Worm (Caenorhabditis elegans) whole organism, L4 larva: ENCODE data around the gene egl-15.

Experiments used
- F10B5.3 ChIP-seq: sonication (generic microtip); optimal IDR thresholded peaks from 2 replicates; lab custom pipeline; 2016; ENCODE audit warnings: mild to moderate bottlenecking, missing genetic modification characterization, missing compliant biosample characterization
- F37D6.2 ChIP-seq: sonication (generic microtip); optimal IDR thresholded peaks from 2 replicates; lab custom pipeline; 2016; ENCODE audit warnings: mild to moderate bottlenecking, missing genetic modification characterization, missing compliant biosample characterization
- F44E2.7 ChIP-seq: fragments of 200-800 bp; sonication (Bioruptor generic); IDR thresholded peaks from 2 replicates; pipeline ENCODE4 v2.1.2; 2022; ENCODE audit warnings: missing genetic modification characterization, missing compliant biosample characterization
- F49E8.2 ChIP-seq: sonication (generic microtip); optimal IDR thresholded peaks from 2 replicates; lab custom pipeline; 2016; ENCODE audit warnings: missing compliant biosample characterization, mild to moderate bottlenecking, missing genetic modification characterization, borderline replicate concordance
- R02D3.7 ChIP-seq: fragments of 150-350 bp; sonication (generic microtip); optimal IDR thresholded peaks from 3 replicates; lab custom pipeline; 2014; ENCODE audit warnings: missing biosample characterization, missing genetic modification characterization
- T20F7.1 ChIP-seq: fragments of 200-800 bp; sonication (Bioruptor generic); optimal IDR thresholded peaks from 2 replicates; lab custom pipeline; 2018; ENCODE audit warnings: mild to moderate bottlenecking, missing genetic modification characterization, missing compliant biosample characterization
- T26A8.4 ChIP-seq: fragments of 200-800 bp; sonication (Bioruptor generic); IDR thresholded peaks from 2 replicates; pipeline ENCODE4 v1.3.6; 2022; ENCODE audit warnings: missing genetic modification characterization, missing compliant biosample characterization
- Y5F2A.4 ChIP-seq: fragments of 200-800 bp; sonication (Bioruptor generic); optimal IDR thresholded peaks from 2 replicates; lab custom pipeline; 2018; ENCODE audit warnings: mild to moderate bottlenecking, missing genetic modification characterization, missing compliant biosample characterization
- Y75B8A.6 ChIP-seq: fragments of 200-800 bp; sonication (Bioruptor generic); IDR thresholded peaks from 2 replicates; pipeline ENCODE4 v1.3.6; 2022; ENCODE audit warnings: missing genetic modification reagents, missing genetic modification characterization, missing compliant biosample characterization
- ZK546.5 ChIP-seq, 2 experiments: sonication (generic microtip); optimal IDR thresholded peaks; 2 replicates each; lab custom pipeline; 2017; ENCODE audit warnings: missing biosample characterization in 2 of 2, missing genetic modification characterization in 2 of 2
- aha-1 ChIP-seq: fragments of 150-350 bp; peaks from one replicate; lab custom pipeline; 2014; ENCODE audit warnings: missing biosample characterization, missing genetic modification characterization
- ama-1 ChIP-seq: fragments of 150-350 bp; optimal IDR thresholded peaks from 2 replicates; lab custom pipeline; 2014; ENCODE audit warnings: inconsistent platforms, mixed read lengths
- arid-1 ChIP-seq: fragments of 200-800 bp; sonication (Bioruptor generic); conservative IDR thresholded peaks from 2 replicates; pipeline ENCODE4 v1.3.6; 2022; ENCODE audit warnings: missing genetic modification reagents, missing genetic modification characterization, missing compliant biosample characterization
- ceh-20 ChIP-seq: fragments of 200-800 bp; sonication (Bioruptor generic); IDR thresholded peaks from 2 replicates; pipeline ENCODE4 v1.3.6; 2022; ENCODE audit warnings: missing genetic modification reagents, missing genetic modification characterization, missing compliant biosample characterization
- ceh-32 ChIP-seq: sonication (generic microtip); optimal IDR thresholded peaks from 2 replicates; lab custom pipeline; 2016; ENCODE audit warnings: mild to moderate bottlenecking, missing genetic modification characterization, missing compliant biosample characterization; ENCODE audit not compliant: poor library complexity
- ceh-44 ChIP-seq: fragments of 200-800 bp; sonication (Bioruptor generic); IDR thresholded peaks from 2 replicates; pipeline ENCODE4 v1.3.6; 2022; ENCODE audit warnings: missing genetic modification reagents, missing genetic modification characterization, missing compliant biosample characterization
- ceh-82 ChIP-seq: sonication (generic microtip); optimal IDR thresholded peaks from 2 replicates; lab custom pipeline; 2017; ENCODE audit warnings: missing biosample characterization, missing genetic modification characterization
- ctbp-1 ChIP-seq: fragments of 200-800 bp; sonication (Bioruptor generic); IDR thresholded peaks from 2 replicates; pipeline ENCODE4 v1.3.6; 2022; ENCODE audit warnings: missing genetic modification reagents, missing genetic modification characterization, missing compliant biosample characterization
- daf-19 ChIP-seq: fragments of 200-800 bp; sonication (Bioruptor generic); conservative IDR thresholded peaks from 2 replicates; pipeline ENCODE4 v1.3.6; 2022; ENCODE audit warnings: missing genetic modification characterization, missing compliant biosample characterization
- daf-8 ChIP-seq: fragments of 200-800 bp; sonication (Bioruptor generic); IDR thresholded peaks from 2 replicates; pipeline ENCODE4 v1.3.6; 2022; ENCODE audit warnings: missing genetic modification characterization, missing compliant biosample characterization
- dmd-8 ChIP-seq: fragments of 200-800 bp; sonication (Bioruptor generic); IDR thresholded peaks from 2 replicates; pipeline ENCODE4 v1.3.6; 2022; ENCODE audit warnings: missing genetic modification characterization, missing compliant biosample characterization
- dmd-9 ChIP-seq: fragments of 200-800 bp; sonication (Bioruptor generic); IDR thresholded peaks from 2 replicates; pipeline ENCODE4 v1.3.6; 2022; ENCODE audit warnings: missing genetic modification reagents, missing genetic modification characterization, missing compliant biosample characterization
- duxl-1 ChIP-seq: sonication (generic microtip); optimal IDR thresholded peaks from 2 replicates; lab custom pipeline; 2016; ENCODE audit warnings: mild to moderate bottlenecking, missing genetic modification characterization, moderate library complexity, missing compliant biosample characterization; ENCODE audit not compliant: poor library complexity
- dve-1 ChIP-seq: sonication (generic microtip); optimal IDR thresholded peaks from 2 replicates; lab custom pipeline; 2017; ENCODE audit warnings: antibody characterized with exemption, mild to moderate bottlenecking, missing genetic modification characterization, missing compliant biosample characterization; ENCODE audit not compliant: insufficient read depth
- fos-1 ChIP-seq: fragments of 150-350 bp; optimal IDR thresholded peaks from 2 replicates; lab custom pipeline; 2014; ENCODE audit warnings: missing biosample characterization, missing genetic modification characterization
- hif-1 ChIP-seq, 2 experiments: sonication (generic microtip); optimal IDR thresholded peaks; 2 replicates each; lab custom pipeline; 2016 to 2017; ENCODE audit warnings: missing compliant biosample characterization in 2 of 2, missing genetic modification characterization in 2 of 2, missing genetic modification reagents in 2 of 2, missing genotype in 2 of 2, mild to moderate bottlenecking in 1 of 2
- hlh-30 ChIP-seq: sonication (generic microtip); optimal IDR thresholded peaks from 2 replicates; lab custom pipeline; 2017; ENCODE audit warnings: antibody characterized with exemption, mild to moderate bottlenecking, missing genetic modification characterization, missing compliant biosample characterization; ENCODE audit not compliant: insufficient read depth
- lim-7 ChIP-seq: fragments of 200-800 bp; sonication (Bioruptor generic); IDR thresholded peaks from 2 replicates; pipeline ENCODE4 v1.3.6; 2022; ENCODE audit warnings: missing genetic modification characterization, missing compliant biosample characterization
- lin-1 ChIP-seq: fragments of 200-800 bp; sonication (Bioruptor generic); IDR thresholded peaks from 2 replicates; pipeline ENCODE4 v1.3.6; 2022; ENCODE audit warnings: missing genetic modification reagents, missing genetic modification characterization, missing compliant biosample characterization
- lin-13 ChIP-seq: fragments of 150-350 bp; optimal IDR thresholded peaks from 2 replicates; lab custom pipeline; 2014; ENCODE audit warnings: missing biosample characterization, missing genetic modification reagents, missing genetic modification characterization
- lin-15B ChIP-seq: fragments of 150-350 bp; sonication (generic microtip); optimal IDR thresholded peaks from 3 replicates; lab custom pipeline; 2014; ENCODE audit warnings: missing biosample characterization, missing genetic modification characterization
- lin-38 ChIP-seq: fragments of 200-800 bp; sonication (Bioruptor generic); IDR thresholded peaks from 2 replicates; pipeline ENCODE4 v1.3.6; 2022; ENCODE audit warnings: missing genetic modification reagents, missing genetic modification characterization, missing compliant biosample characterization
- lsy-2 ChIP-seq, 2 experiments: fragments of 150-350 bp in 1 of 2; sonication (generic microtip) in 1 of 2; optimal IDR thresholded peaks; 2 replicates each; lab custom pipeline; 2014 to 2017; ENCODE audit warnings: missing biosample characterization in 2 of 2, missing genetic modification characterization in 2 of 2
- mep-1 ChIP-seq: fragments of 150-350 bp; sonication (generic microtip); optimal IDR thresholded peaks from 3 replicates; lab custom pipeline; 2014; ENCODE audit warnings: missing biosample characterization, missing genetic modification characterization
- mes-2 ChIP-seq: sonication (generic microtip); optimal IDR thresholded peaks from 2 replicates; lab custom pipeline; 2016; ENCODE audit warnings: missing genotype, mild to moderate bottlenecking, missing genetic modification characterization, missing compliant biosample characterization; ENCODE audit not compliant: poor library complexity, severe bottlenecking
- nhr-10 ChIP-seq: fragments of 150-350 bp; optimal IDR thresholded peaks from 2 replicates; lab custom pipeline; 2014; ENCODE audit warnings: missing biosample characterization, missing genetic modification characterization
- nhr-111 ChIP-seq: fragments of 200-800 bp; sonication (Bioruptor generic); optimal IDR thresholded peaks from 2 replicates; lab custom pipeline; 2018; ENCODE audit warnings: mild to moderate bottlenecking, missing genetic modification characterization, missing compliant biosample characterization
- nhr-48 ChIP-seq: sonication (generic microtip); optimal IDR thresholded peaks from 2 replicates; lab custom pipeline; 2016; ENCODE audit warnings: mild to moderate bottlenecking, missing genetic modification characterization, missing compliant biosample characterization
- nhr-77 ChIP-seq: fragments of 150-350 bp; optimal IDR thresholded peaks from 2 replicates; lab custom pipeline; 2014; ENCODE audit warnings: missing biosample characterization, missing genetic modification characterization
- pha-4 ChIP-seq, 2 experiments: fragments of 150-350 bp in 1 of 2; fragments of 200-800 bp in 1 of 2; sonication (Bioruptor generic) in 1 of 2; IDR thresholded peaks in 1 of 2; optimal IDR thresholded peaks in 1 of 2; 2 replicates each; pipeline versions ENCODE4 v1.3.6 to Lab custom; 2014 to 2022; ENCODE audit warnings: missing genetic modification characterization in 2 of 2, missing genetic modification reagents in 2 of 2, missing biosample characterization in 1 of 2, missing compliant biosample characterization in 1 of 2
- pqm-1 ChIP-seq: sonication (generic microtip); optimal IDR thresholded peaks from 2 replicates; lab custom pipeline; 2017; ENCODE audit warnings: missing biosample characterization, missing genetic modification characterization
- set-16 ChIP-seq: fragments of 200-800 bp; sonication (Bioruptor generic); IDR thresholded peaks from 2 replicates; pipeline ENCODE4 v1.3.6; 2022; ENCODE audit warnings: missing genetic modification reagents, missing genetic modification characterization, missing compliant biosample characterization
- snpc-1.2 ChIP-seq: fragments of 200-800 bp; sonication (Bioruptor generic); IDR thresholded peaks from 2 replicates; pipeline ENCODE4 v1.3.6; 2022; ENCODE audit warnings: missing genetic modification reagents, missing genetic modification characterization, missing compliant biosample characterization
- tra-1 ChIP-seq: fragments of 200-800 bp; sonication (Bioruptor generic); IDR thresholded peaks from 2 replicates; pipeline ENCODE4 v1.3.6; 2022; ENCODE audit warnings: missing genetic modification reagents, missing genetic modification characterization, missing compliant biosample characterization
- unc-130 ChIP-seq: sonication (generic microtip); optimal IDR thresholded peaks from 2 replicates; lab custom pipeline; 2016; ENCODE audit warnings: missing genetic modification reagents, missing genetic modification characterization, missing compliant biosample characterization
- unc-39 ChIP-seq: sonication (generic microtip); optimal IDR thresholded peaks from 2 replicates; lab custom pipeline; 2017; ENCODE audit warnings: missing biosample characterization, missing genetic modification characterization
- vab-7 ChIP-seq: fragments of 200-800 bp; sonication (Bioruptor generic); IDR thresholded peaks from 2 replicates; pipeline ENCODE4 v1.3.6; 2022; ENCODE audit warnings: missing genetic modification reagents, missing genetic modification characterization, missing compliant biosample characterization
- zfp-2 ChIP-seq: sonication (generic microtip); optimal IDR thresholded peaks from 2 replicates; lab custom pipeline; 2016; ENCODE audit warnings: mild to moderate bottlenecking, missing genetic modification characterization, missing compliant biosample characterization
- ztf-7 ChIP-seq: fragments of 150-350 bp; optimal IDR thresholded peaks from 2 replicates; lab custom pipeline; 2014; ENCODE audit warnings: missing biosample characterization, missing genetic modification characterization

The egl-15 gene

DNA sequence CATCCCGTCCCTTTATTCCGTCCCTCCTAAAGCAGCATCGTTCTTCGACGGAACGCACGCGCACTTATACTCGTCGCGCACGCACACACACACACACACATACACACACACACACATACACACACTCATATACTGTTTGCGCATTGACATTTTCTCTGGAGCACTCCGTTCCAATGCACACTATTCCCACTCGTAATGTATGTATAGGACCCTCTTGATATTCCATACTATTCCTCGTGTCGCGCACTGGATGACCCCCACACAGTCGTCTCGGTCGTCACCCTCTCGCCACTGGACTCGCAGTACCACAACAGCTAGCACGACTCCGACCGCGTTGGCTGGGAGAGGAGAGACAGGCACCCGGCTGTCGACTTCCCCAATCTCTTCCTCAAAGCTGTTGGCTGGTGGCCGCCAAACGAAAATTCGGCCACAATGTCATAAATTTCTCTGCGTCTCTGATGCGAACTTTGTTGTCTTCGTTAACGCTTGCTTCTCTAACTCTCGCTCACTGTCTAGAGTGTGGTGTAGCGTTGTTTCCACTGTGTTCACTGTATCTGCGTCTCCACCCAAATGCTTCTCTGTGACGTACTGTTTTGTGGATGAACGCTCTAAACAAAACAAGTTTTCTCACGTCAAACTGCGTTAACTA, 15.0 kb downstream of the egl-15 start (continued):
- TF ChIP-seq ceh-44 (GFP tag; lab: Robert Waterston, UW) (no peak), F44E2.7 (no peak), hif-1 (tag; optimal IDR thresholded peaks at IDR 0.05; lab: Kevin White, UChicago) (peak; percentile 40 to 86), daf-8 (no peak), pha-4 (GFP tag; IDR thresholded peaks at IDR 0.05; lab: Robert Waterston, UW) (peak; percentile 79), pha-4 (tag; optimal IDR thresholded peaks at IDR 0.05; lab: Kevin White, UChicago) (peak; percentile 73), unc-39 (no peak), F37D6.2 (tag; lab: Kevin White, UChicago) (peak; percentile 83), tra-1 (GFP tag; lab: Robert Waterston, UW) (no peak), lsy-2 (tag; optimal IDR thresholded peaks at IDR 0.05; lab: Kevin White, UChicago) (peak; percentile 52 to 87), aha-1 (tag; lab: Kevin White, UChicago) (peak; percentile 99), mes-2 (tag; lab: Kevin White, UChicago) (peak; percentile 85), lin-13 (GFP tag; lab: Kevin White, UChicago) (peak; percentile 70), ctbp-1 (GFP tag; lab: Robert Waterston, UW) (peak; percentile 96), F10B5.3 (tag; lab: Kevin White, UChicago) (peak; percentile 77), dve-1 (peak; percentile 92), ztf-7 (tag; lab: Kevin White, UChicago) (peak; percentile 28), Y75B8A.6 (GFP tag; lab: Robert Waterston, UW) (no peak), nhr-48 (peak; percentile 87), mep-1 (tag; lab: Kevin White, UChicago) (peak; percentile 92), ceh-32 (peak; percentile 73), arid-1 (GFP tag; lab: Robert Waterston, UW) (peak; percentile 70; the same call in 1 of the 2 replicates), lin-38 (GFP tag; lab: Robert Waterston, UW) (peak; percentile 52), T20F7.1 (GFP tag; lab: Kevin White, UChicago) (peak; percentile 71), ZK546.5 (tag; optimal IDR thresholded peaks at IDR 0.05; lab: Kevin White, UChicago) (no peak), lin-15B (tag; lab: Kevin White, UChicago) (no peak), snpc-1.2 (GFP tag; lab: Robert Waterston, UW) (no peak), dmd-8 (GFP tag; lab: Robert Waterston, UW) (no peak), dmd-9 (GFP tag; lab: Robert Waterston, UW) (peak; percentile 52; the same call in 1 of the 2 replicates), lim-7 (GFP tag; lab: Robert Waterston, UW) (no peak), F49E8.2 (tag; lab: Kevin White, UChicago) (no peak), ceh-82 (no peak), nhr-77 (no peak), nhr-10 (tag; lab: Kevin White, UChicago) (peak; percentile 11), vab-7 (GFP tag; lab: Robert Waterston, UW) (0 out of 2 replicates have a peak, but pooled peaks have one; percentile 43), nhr-111 (GFP tag; lab: Kevin White, UChicago) (no peak), zfp-2 (tag; lab: Kevin White, UChicago) (peak; percentile 38), ceh-20 (GFP tag; lab: Robert Waterston, UW) (peak; percentile 74; the same call in 1 of the 2 replicates), pqm-1 (tag; lab: Kevin White, UChicago) (peak; percentile 10), T26A8.4 (GFP tag; lab: Robert Waterston, UW) (peak; percentile 67; the same call in 1 of the 2 replicates), set-16 (GFP tag; lab: Robert Waterston, UW) (peak; percentile 94), hlh-30 (tag; lab: Kevin White, UChicago) (peak; percentile 61), R02D3.7 (no peak), duxl-1 (tag; lab: Kevin White, UChicago) (peak; percentile 33), fos-1 (no peak), ama-1 (lab: Kevin White, UChicago) (peak; percentile 18), daf-19 (GFP tag; lab: Robert Waterston, UW) (no peak), lin-1 (GFP tag; lab: Robert Waterston, UW) (no peak), unc-130 (GFP tag; lab: Kevin White, UChicago) (peak; percentile 40), Y5F2A.4 (GFP tag; lab: Kevin White, UChicago) (no peak)
